Worm (Caenorhabditis elegans): ENCODE measurements around the gene cwf-19L1.

- no peak for TF ChIP-seq elt-1 (tag; optimal IDR thresholded peaks at IDR 0.05; ENCODE audit: borderline replicate concordance, insufficient read depth)
- TF ChIP-seq nhr-237 (tag; optimal IDR thresholded peaks at IDR 0.05): no peak
- TF ChIP-seq blmp-1 (tag; optimal IDR thresholded peaks at IDR 0.05): no peak
These were observed 9.4 kb downstream of the cwf-19L1 start for ce11 chrV:6117013-6117412.

Data from whole organism, mixed stage, embryonic.